Fruit fly (Drosophila melanogaster) whole organism: Measurements from ENCODE around the gene Or7a.

Experiments used
- CG8478 ChIP-seq: fragments of >200 bp; optimal IDR thresholded peaks from 2 replicates; lab custom pipeline; 2018; ENCODE audit warnings: inconsistent platforms
- Dll ChIP-seq: fragments of >200 bp; optimal IDR thresholded peaks from 2 replicates; lab custom pipeline; 2017
- EcR ChIP-seq, 2 experiments: fragments of >200 bp; optimal IDR thresholded peaks; 2 replicates each; lab custom pipeline; 2017; ENCODE audit warnings: missing biosample characterization in 2 of 2, missing genetic modification characterization in 2 of 2, missing genetic modification reagents in 2 of 2
- pan ChIP-seq: fragments of >200 bp; optimal IDR thresholded peaks from 2 replicates; lab custom pipeline; 2017
- psq ChIP-seq: fragments of >200 bp; optimal IDR thresholded peaks from 2 replicates; lab custom pipeline; 2017
- usp ChIP-seq: fragments of >200 bp; optimal IDR thresholded peaks from 2 replicates; lab custom pipeline; 2017; ENCODE audit warnings: missing biosample characterization, missing genetic modification characterization, mixed read lengths

Or7a gene

DNA sequence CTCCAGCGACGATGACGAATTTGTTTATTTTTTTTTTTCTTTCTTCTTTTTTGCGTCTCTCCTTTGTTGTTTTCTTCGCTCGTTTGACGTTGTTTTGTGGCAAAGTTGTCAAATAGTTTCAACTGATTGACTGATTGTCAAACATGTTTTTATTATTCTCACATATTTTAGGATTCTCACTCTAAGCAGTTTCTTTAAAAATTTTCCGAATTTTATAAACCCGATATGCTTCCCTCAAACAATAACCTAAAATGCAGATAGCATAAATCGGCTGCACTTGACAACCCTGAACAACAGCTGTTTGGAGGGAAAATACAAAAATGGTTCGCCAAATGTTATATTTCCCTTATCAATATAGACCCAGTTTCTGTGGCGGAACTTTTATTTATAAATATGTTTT lies 22.0 kb downstream of the Or7a start, which contains the start of gene CG17982:
CG17982 (minus strand) TSS at position 299 of the 400 bp plus-strand sequence.
- TF ChIP-seq Dll (lab: Kevin White, UChicago) (no peak), psq (lab: Kevin White, UChicago) (no peak), EcR (GFP tag; optimal IDR thresholded peaks at IDR 0.05; lab: Kevin White, UChicago) (no peak), pan (no peak), usp (no peak)

- TF ChIP-seq Dll (lab: Kevin White, UChicago) (no peak), pan (no peak), usp (no peak), psq (lab: Kevin White, UChicago) (no peak), CG8478 (lab: Kevin White, UChicago) (no peak), EcR (GFP tag; optimal IDR thresholded peaks at IDR 0.05; lab: Kevin White, UChicago) (no peak)
Observed at dm6 chrX:8142067-8142462, 23.4 kb downstream of the Or7a start, which contains the start of gene Smox. Smox (minus strand) TSS chrX:8142279.

DNA sequence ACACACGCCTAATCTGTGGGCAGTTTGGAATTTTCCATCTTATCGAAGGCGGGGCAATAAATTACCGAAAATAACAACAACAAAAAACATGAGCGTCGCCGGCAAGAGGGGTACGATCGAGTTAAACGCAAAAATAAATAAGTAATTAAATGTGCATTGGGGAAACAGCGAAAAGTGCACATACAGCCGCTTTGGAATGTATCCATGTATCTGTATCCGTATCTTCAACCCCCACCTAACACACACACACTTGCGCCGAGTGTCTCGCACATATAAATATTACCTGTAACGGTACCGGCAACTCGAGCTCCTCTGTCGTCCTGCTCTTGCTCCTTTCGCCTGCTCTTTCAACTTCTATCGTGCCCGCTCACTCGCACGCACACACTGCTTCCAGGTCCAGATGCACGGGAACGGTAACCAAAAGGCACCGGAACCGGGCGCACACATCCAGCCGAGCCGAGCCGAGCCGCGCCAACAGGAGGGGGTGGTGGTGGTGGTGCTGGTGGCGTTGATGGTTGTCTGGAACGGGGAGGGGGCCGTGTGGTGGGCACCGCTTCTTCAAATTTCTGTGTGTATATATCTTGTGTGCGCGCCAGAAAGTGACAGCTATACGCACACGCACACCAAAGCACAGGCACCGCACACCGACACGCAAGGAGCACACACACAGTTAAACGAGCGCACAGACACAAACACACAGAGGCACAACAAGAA lies 24.0 kb downstream of the Or7a start:
- TF ChIP-seq CG8478 (lab: Kevin White, UChicago): peak; percentile 87
- TF ChIP-seq Dll (lab: Kevin White, UChicago): peak; percentile 24
- TF ChIP-seq EcR (GFP tag; optimal IDR thresholded peaks at IDR 0.05; lab: Kevin White, UChicago): no peak
- no peak for TF ChIP-seq psq (lab: Kevin White, UChicago)
- no peak for TF ChIP-seq usp

dm6 chrX:8140707-8141106 lies 24.8 kb downstream of the Or7a start:
- TF ChIP-seq Dll (lab: Kevin White, UChicago) (no peak), pan (no peak)

dm6 chrX:8137285-8137684 lies 28.2 kb downstream of the Or7a start:
- TF ChIP-seq usp (no peak), pan (no peak), EcR (GFP tag; optimal IDR thresholded peaks at IDR 0.05; lab: Kevin White, UChicago) (no peak), CG8478 (lab: Kevin White, UChicago) (no peak), psq (lab: Kevin White, UChicago) (no peak), Dll (lab: Kevin White, UChicago) (no peak)

dm6 chrX:8135420-8135874 lies 30.1 kb downstream of the Or7a start, which contains the start of the genes cyr and CG2120:
cyr (minus strand) TSS chrX:8135713.
CG2120 (plus strand) TSS chrX:8135824.
- no peak for TF ChIP-seq pan
- TF ChIP-seq usp: no peak
- no peak for TF ChIP-seq Dll (lab: Kevin White, UChicago)
- no peak for TF ChIP-seq CG8478 (lab: Kevin White, UChicago)
- TF ChIP-seq psq (lab: Kevin White, UChicago): no peak
- no peak for TF ChIP-seq EcR (GFP tag; optimal IDR thresholded peaks at IDR 0.05; lab: Kevin White, UChicago)

dm6 chrX:8131693-8132313 lies 33.7 kb downstream of the Or7a start, which contains the start of gene CG10958:
CG10958 (plus strand) TSS chrX:8132285.
- no peak for TF ChIP-seq CG8478 (lab: Kevin White, UChicago)
- no peak for TF ChIP-seq psq (lab: Kevin White, UChicago)
- TF ChIP-seq usp: no peak
- no peak for TF ChIP-seq EcR (GFP tag; optimal IDR thresholded peaks at IDR 0.05; lab: Kevin White, UChicago)
- no peak for TF ChIP-seq pan
- TF ChIP-seq Dll (lab: Kevin White, UChicago): no peak

DNA sequence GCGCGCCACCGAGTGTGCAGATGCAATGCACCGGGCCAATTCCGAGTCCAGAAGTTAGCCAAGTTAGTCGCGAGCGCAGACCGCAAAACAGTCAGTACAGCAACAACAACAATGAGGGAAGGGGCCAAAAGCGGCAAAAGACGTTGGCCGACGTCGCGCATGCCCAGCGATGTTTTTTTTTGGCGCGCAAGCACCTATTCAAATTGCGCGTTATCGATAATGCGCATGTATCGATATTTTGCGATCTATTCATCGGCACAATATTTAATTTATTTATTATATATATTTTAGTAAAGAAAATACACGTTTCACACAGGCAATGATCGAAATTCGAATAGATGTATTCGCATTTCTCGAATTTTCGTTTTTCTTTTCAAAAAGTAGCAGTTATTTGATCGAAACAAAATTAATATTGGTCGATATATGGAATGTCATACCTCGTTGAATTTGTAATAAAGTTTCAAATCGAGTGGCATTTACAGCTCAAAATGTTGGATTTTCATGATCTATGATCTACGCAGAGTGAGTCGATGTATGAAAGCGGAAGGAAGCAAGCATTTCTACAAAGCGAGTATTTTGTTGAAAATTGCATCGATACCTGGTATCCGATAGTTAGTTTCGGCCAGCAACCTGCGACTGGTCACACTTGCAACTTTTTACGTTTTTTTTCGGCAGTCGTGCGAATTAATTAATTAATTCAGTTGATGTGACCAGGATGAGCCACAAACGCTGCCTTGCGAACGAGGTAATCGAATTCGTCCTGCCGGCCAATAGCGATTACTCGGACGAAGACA lies 36.1 kb downstream of the Or7a start, which contains the start of gene CG2116:
CG2116 (plus strand) TSS at position 609 of the 794 bp plus-strand sequence.
- TF ChIP-seq CG8478 (lab: Kevin White, UChicago): no peak
- TF ChIP-seq pan: no peak
- no peak for TF ChIP-seq psq (lab: Kevin White, UChicago)
- TF ChIP-seq EcR (GFP tag; optimal IDR thresholded peaks at IDR 0.05; lab: Kevin White, UChicago): no peak
- TF ChIP-seq usp: no peak
- TF ChIP-seq Dll (lab: Kevin White, UChicago): no peak

- TF ChIP-seq usp: no peak
Observed at dm6 chrX:8128133-8128532, 37.4 kb downstream of the Or7a start.

DNA sequence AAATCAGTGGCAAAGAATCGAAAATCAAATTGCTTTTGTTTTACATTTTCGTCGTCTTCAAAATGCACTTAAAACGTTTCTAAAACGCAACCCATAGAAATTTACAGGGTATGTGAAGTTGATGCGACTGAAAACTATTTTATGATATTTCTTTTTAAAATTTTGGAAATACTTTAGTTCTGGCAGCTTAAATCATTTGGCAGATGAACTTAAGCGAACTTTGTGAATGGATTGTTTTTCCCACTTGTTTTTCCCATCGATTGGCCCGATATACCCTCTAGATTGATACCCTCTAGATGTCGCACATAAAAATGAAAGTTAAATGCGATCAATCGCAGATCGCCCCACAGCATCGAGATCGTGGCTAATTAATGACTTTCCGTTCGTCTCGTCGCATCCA lies 39.4 kb downstream of the Or7a start:
- no peak for TF ChIP-seq EcR (GFP tag; optimal IDR thresholded peaks at IDR 0.05; lab: Kevin White, UChicago)
- no peak for TF ChIP-seq psq (lab: Kevin White, UChicago)
- TF ChIP-seq usp: no peak
- no peak for TF ChIP-seq Dll (lab: Kevin White, UChicago)
- no peak for TF ChIP-seq CG8478 (lab: Kevin White, UChicago)
- no peak for TF ChIP-seq pan

dm6 chrX:8125224-8125649 lies 40.3 kb downstream of the Or7a start:
- TF ChIP-seq CG8478 (lab: Kevin White, UChicago) (no peak), pan (no peak), psq (lab: Kevin White, UChicago) (no peak), Dll (lab: Kevin White, UChicago) (no peak), EcR (GFP tag; optimal IDR thresholded peaks at IDR 0.05; lab: Kevin White, UChicago) (no peak), usp (no peak)

dm6 chrX:8122834-8123233 lies 42.7 kb downstream of the Or7a start:
- TF ChIP-seq psq (lab: Kevin White, UChicago) (no peak), CG8478 (lab: Kevin White, UChicago) (no peak), EcR (GFP tag; optimal IDR thresholded peaks at IDR 0.05; lab: Kevin White, UChicago) (no peak), usp (no peak), pan (no peak), Dll (lab: Kevin White, UChicago) (no peak)
